Worm (Caenorhabditis elegans) whole organism, L2 larva: Measurements from ENCODE around the gene srd-51.

Experiments used
- C34F6.9 ChIP-seq: fragments of 150-350 bp; optimal IDR thresholded peaks from 2 replicates; lab custom pipeline; 2014; ENCODE audit warnings: missing biosample characterization, missing genetic modification characterization
- F13H6.1 ChIP-seq: sonication (generic microtip); optimal IDR thresholded peaks from 2 replicates; lab custom pipeline; 2016; ENCODE audit warnings: missing genetic modification characterization, missing compliant biosample characterization
- R02D3.7 ChIP-seq: fragments of 150-350 bp; optimal IDR thresholded peaks from 2 replicates; lab custom pipeline; 2014; ENCODE audit warnings: missing biosample characterization, missing genetic modification characterization
- Y55F3AM.14 ChIP-seq: fragments of 200-800 bp; sonication (Bioruptor generic); optimal IDR thresholded peaks from 2 replicates; lab custom pipeline; 2018; ENCODE audit warnings: mild to moderate bottlenecking, missing genetic modification characterization, missing compliant biosample characterization
- ZK546.5 ChIP-seq: sonication (generic microtip); optimal IDR thresholded peaks from 2 replicates; lab custom pipeline; 2017; ENCODE audit warnings: missing biosample characterization, missing genetic modification characterization
- aly-2 ChIP-seq: fragments of 150-350 bp; optimal IDR thresholded peaks from 2 replicates; lab custom pipeline; 2014; ENCODE audit warnings: missing biosample characterization, missing genetic modification characterization
- ama-1 ChIP-seq: fragments of 150-350 bp; optimal IDR thresholded peaks from 2 replicates; lab custom pipeline; 2018; ENCODE audit warnings: inconsistent platforms
- ceh-16 ChIP-seq: fragments of 150-350 bp; optimal IDR thresholded peaks from 2 replicates; lab custom pipeline; 2014; ENCODE audit warnings: missing biosample characterization, missing genetic modification characterization
- ceh-82 ChIP-seq: fragments of 150-350 bp; optimal IDR thresholded peaks from 2 replicates; lab custom pipeline; 2014; ENCODE audit warnings: missing biosample characterization, missing genetic modification characterization
- crh-2 ChIP-seq: sonication (generic microtip); optimal IDR thresholded peaks from 2 replicates; lab custom pipeline; 2017; ENCODE audit warnings: missing biosample characterization, missing genetic modification characterization
- dmd-4 ChIP-seq: sonication (generic microtip); optimal IDR thresholded peaks from 2 replicates; lab custom pipeline; 2017; ENCODE audit warnings: missing biosample characterization, missing genetic modification characterization
- egl-27 ChIP-seq: sonication (generic microtip); optimal IDR thresholded peaks from 3 replicates; lab custom pipeline; 2017; ENCODE audit warnings: missing biosample characterization, missing genetic modification reagents, missing genetic modification characterization
- fos-1 ChIP-seq: fragments of 150-350 bp; optimal IDR thresholded peaks from 2 replicates; lab custom pipeline; 2014; ENCODE audit warnings: missing biosample characterization, missing genetic modification characterization
- lin-13 ChIP-seq: fragments of 150-350 bp; optimal IDR thresholded peaks from 2 replicates; lab custom pipeline; 2014; ENCODE audit warnings: missing biosample characterization, missing genetic modification reagents, missing genetic modification characterization
- lsy-2 ChIP-seq, 2 experiments: fragments of 150-350 bp in 1 of 2; sonication (generic microtip) in 1 of 2; optimal IDR thresholded peaks; 2 replicates each; lab custom pipeline; 2014 to 2017; ENCODE audit warnings: missing biosample characterization in 2 of 2, missing genetic modification characterization in 2 of 2
- mab-5 ChIP-seq: fragments of 150-350 bp; optimal IDR thresholded peaks from 2 replicates; lab custom pipeline; 2014; ENCODE audit warnings: missing biosample characterization, missing genetic modification characterization
- mbf-1 ChIP-seq: sonication (generic microtip); optimal IDR thresholded peaks from 2 replicates; lab custom pipeline; 2017; ENCODE audit warnings: missing biosample characterization, missing genetic modification characterization
- nhr-10 ChIP-seq: sonication (generic microtip); optimal IDR thresholded peaks from 2 replicates; lab custom pipeline; 2017; ENCODE audit warnings: missing biosample characterization, missing genetic modification characterization
- nhr-12 ChIP-seq: fragments of 150-350 bp; optimal IDR thresholded peaks from 2 replicates; lab custom pipeline; 2014; ENCODE audit warnings: missing biosample characterization, missing genetic modification characterization
- nhr-23 ChIP-seq: fragments of 150-350 bp; optimal IDR thresholded peaks from 2 replicates; lab custom pipeline; 2014; ENCODE audit warnings: missing biosample characterization, missing genetic modification reagents, missing genetic modification characterization
- nhr-237 ChIP-seq: fragments of 150-350 bp; optimal IDR thresholded peaks from 2 replicates; lab custom pipeline; 2014; ENCODE audit warnings: missing biosample characterization, missing genetic modification characterization
- nhr-6 ChIP-seq: fragments of 150-350 bp; optimal IDR thresholded peaks from 2 replicates; lab custom pipeline; 2014; ENCODE audit warnings: missing biosample characterization, missing genetic modification characterization
- nhr-77 ChIP-seq: fragments of 150-350 bp; optimal IDR thresholded peaks from 2 replicates; lab custom pipeline; 2014; ENCODE audit warnings: missing biosample characterization, missing genetic modification characterization
- peb-1 ChIP-seq: fragments of 150-350 bp; optimal IDR thresholded peaks from 2 replicates; lab custom pipeline; 2014; ENCODE audit warnings: missing biosample characterization, missing genetic modification characterization
- sma-3 ChIP-seq: sonication (generic microtip); optimal IDR thresholded peaks from 2 replicates; lab custom pipeline; 2016; ENCODE audit warnings: missing genetic modification reagents, missing genetic modification characterization, missing compliant biosample characterization
- sma-9 ChIP-seq, 2 experiments: fragments of 150-350 bp in 1 of 2; sonication (generic microtip) in 1 of 2; optimal IDR thresholded peaks; 2 replicates each; lab custom pipeline; 2014 to 2016; ENCODE audit warnings: missing genetic modification characterization in 2 of 2, mild to moderate bottlenecking in 1 of 2, missing biosample characterization in 1 of 2, missing compliant biosample characterization in 1 of 2, missing genetic modification reagents in 1 of 2, moderate library complexity in 1 of 2
- unc-62 ChIP-seq: fragments of 150-350 bp; optimal IDR thresholded peaks from 2 replicates; lab custom pipeline; 2014; ENCODE audit warnings: missing biosample characterization, missing genetic modification reagents, missing genetic modification characterization
- ztf-11 ChIP-seq: sonication (generic microtip); optimal IDR thresholded peaks from 2 replicates; lab custom pipeline; 2017; ENCODE audit warnings: missing biosample characterization, missing genetic modification characterization

Gene srd-51

DNA sequence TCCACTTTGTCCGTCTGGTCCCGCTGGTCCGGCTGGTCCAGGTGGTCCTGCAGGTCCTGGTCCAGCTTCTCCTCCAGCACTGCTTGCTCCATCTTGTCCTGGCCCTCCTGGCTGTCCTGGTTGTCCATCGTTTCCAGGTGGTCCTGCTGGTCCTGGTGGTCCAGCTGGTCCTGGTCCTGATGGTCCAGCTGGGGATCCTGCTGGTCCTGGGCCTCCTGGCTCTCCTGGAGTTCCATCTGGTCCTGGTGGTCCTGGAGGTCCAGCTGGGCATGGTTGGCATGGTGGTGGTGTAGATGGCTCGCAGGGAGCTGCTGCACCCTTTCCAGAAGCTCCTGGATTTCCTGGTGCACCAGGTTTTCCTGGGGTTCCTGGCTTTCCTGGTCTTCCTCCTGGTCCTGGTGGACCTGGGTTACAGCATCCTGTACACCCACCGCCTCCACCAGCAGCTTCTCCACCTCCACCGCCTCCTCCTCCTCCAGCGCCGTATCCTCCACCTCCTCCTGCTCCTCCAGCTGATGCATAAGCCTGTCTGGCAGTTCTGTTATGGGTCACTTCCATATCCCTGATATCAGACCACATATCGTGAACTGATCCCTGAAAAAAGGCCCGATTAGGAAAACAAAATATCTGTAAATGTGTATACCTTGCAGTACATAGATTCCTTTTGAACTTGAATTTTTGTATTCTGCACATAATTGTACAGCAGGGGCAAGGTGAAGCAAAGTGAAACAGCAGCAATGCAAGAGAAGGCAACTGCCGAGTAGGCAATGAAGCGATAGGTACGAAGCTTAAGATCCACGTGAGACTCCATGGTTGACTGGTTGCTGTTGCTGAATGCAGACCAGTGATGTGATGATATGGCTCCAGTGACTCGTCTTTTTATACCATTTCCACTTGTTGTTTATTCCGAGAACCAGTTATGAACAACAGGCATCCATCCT lies 17.5 kb downstream of the srd-51 start, which contains the start of gene col-183:
Gene col-183, minus strand, starts transcription at position 839 of the 941 bp plus-strand sequence.
- no peak for TF ChIP-seq sma-9 (GFP tag; optimal IDR thresholded peaks at IDR 0.05; lab: Kevin White, UChicago)
- TF ChIP-seq sma-9 (tag; optimal IDR thresholded peaks at IDR 0.05; lab: Kevin White, UChicago) = no peak

DNA sequence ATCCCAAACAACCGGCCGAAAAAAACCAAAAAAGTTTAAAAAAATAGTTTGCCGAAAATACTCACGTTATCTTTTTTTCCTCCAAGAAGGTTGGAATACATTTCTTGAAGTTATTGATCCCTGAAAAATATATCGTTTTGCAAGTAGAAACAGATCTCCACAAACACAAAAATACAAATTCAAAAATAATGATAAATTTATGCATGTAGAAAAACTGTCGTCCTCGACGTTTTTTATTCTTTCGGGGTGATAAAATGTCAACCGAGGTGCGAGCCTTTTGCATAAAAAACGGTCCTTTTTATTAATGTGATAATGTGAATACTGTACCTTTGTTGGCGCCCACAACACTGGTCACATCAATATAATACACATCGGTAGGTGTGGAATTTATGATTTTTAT lies 20.9 kb downstream of the srd-51 start, which contains the start of gene F02D10.2:
Gene F02D10.2, minus strand, starts transcription at position 101 of the 400 bp plus-strand sequence.
- TF ChIP-seq C34F6.9 (tag; lab: Kevin White, UChicago) (no peak), nhr-10 (no peak), nhr-237 (tag; lab: Kevin White, UChicago) (no peak), nhr-77 (tag; lab: Kevin White, UChicago) (no peak), nhr-6 (tag; lab: Kevin White, UChicago) (no peak), fos-1 (no peak), peb-1 (tag; lab: Kevin White, UChicago) (no peak), egl-27 (tag; lab: Kevin White, UChicago) (no peak)
- TF ChIP-seq, all 48 proteins: peak for 0

DNA sequence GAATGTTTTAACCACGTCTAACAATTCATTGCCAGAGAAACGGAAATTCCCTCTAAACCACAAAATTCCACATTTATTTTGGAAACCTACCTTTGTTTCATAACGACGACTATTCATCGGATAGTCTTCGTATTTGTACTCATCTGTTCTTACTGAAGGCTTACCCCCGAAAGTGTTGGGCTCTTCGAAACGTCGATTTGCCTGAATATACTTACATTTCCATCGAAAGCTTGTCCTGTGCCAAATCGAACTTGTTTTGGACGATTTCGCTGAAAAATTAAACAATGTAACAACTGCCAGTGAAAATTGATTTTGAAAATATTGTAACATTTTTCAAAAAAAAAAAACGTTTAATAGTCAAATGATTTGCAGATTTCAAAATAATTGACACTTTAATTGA lies 22.2 kb downstream of the srd-51 start, which contains the start of gene F02D10.3:
Gene F02D10.3, minus strand, starts transcription at position 101 of the 400 bp plus-strand sequence.
- no peak for TF ChIP-seq ceh-82 (tag; lab: Kevin White, UChicago)
- no peak for TF ChIP-seq ztf-11 (tag; lab: Kevin White, UChicago)
- TF ChIP-seq nhr-12 (tag; lab: Kevin White, UChicago) = no peak
- no peak for TF ChIP-seq sma-3 (GFP tag; lab: Kevin White, UChicago)
- no peak for TF ChIP-seq peb-1 (tag; lab: Kevin White, UChicago)
- TF ChIP-seq Y55F3AM.14 (GFP tag; lab: Kevin White, UChicago) = no peak
- no peak for TF ChIP-seq lin-13 (GFP tag; lab: Kevin White, UChicago)
- TF ChIP-seq nhr-10 = no peak
- no peak for TF ChIP-seq aly-2 (tag; lab: Kevin White, UChicago)
- TF ChIP-seq unc-62 (GFP tag; lab: Kevin White, UChicago) = no peak
- TF ChIP-seq mab-5 (tag; lab: Kevin White, UChicago) = no peak
- TF ChIP-seq lsy-2 (tag; optimal IDR thresholded peaks at IDR 0.05; lab: Kevin White, UChicago) = no peak

DNA sequence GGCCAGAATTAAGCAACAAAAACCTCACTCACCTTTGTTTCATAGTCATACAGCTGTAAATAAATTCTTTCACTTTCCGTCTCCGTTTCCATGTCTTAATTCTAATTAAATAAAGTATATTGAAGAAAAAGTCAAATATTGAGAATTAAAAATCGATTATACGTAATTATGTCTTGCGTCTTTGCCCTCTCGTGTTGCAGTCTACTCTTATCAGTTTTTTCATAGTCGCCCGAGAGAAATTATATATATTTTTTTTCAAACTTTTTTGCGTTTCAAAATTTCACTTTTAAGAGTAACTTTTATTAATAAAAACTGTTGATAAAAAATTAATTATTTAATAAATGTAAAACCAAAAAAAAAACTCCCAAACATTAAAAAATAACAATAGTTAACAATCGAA lies 28.3 kb downstream of the srd-51 start, which contains the start of gene flr-1:
Gene flr-1, minus strand, starts transcription at position 101 of the 400 bp plus-strand sequence.
- no peak for TF ChIP-seq ama-1
- TF ChIP-seq crh-2 (tag; lab: Kevin White, UChicago) = no peak
- TF ChIP-seq fos-1 = no peak
- TF ChIP-seq mbf-1 (tag; lab: Kevin White, UChicago) = no peak
- TF ChIP-seq R02D3.7 (tag; lab: Kevin White, UChicago) = no peak
- no peak for TF ChIP-seq lsy-2 (tag; optimal IDR thresholded peaks at IDR 0.05; lab: Kevin White, UChicago)
- no peak for TF ChIP-seq lin-13 (GFP tag; lab: Kevin White, UChicago)
- no peak for TF ChIP-seq ceh-16 (tag; lab: Kevin White, UChicago)
- TF ChIP-seq dmd-4 (tag; lab: Kevin White, UChicago) = no peak
- no peak for TF ChIP-seq mab-5 (tag; lab: Kevin White, UChicago)
- no peak for TF ChIP-seq unc-62 (GFP tag; lab: Kevin White, UChicago)
- no peak for TF ChIP-seq nhr-6 (tag; lab: Kevin White, UChicago)
- no peak for TF ChIP-seq nhr-23

DNA sequence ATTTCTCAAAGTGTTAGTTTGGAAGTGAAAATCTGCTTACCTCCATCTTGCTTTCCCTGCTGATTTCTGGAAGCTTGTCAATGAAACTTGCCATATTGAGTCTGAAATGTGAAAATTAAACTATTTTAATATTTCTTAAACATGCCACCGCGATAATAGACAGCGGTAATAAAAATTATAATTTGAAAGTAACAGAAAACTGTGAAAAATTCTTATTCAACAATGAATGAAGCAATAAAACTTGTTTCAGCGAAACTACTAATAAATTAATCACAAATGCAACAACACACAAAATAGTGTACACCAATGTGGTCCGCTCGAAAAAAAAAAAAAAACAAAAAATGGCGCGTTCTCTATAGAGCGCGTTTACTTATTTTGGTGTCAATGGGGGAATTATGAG lies 33.1 kb downstream of the srd-51 start, which contains the start of gene F02D10.6:
Gene F02D10.6, minus strand, starts transcription at position 101 of the 400 bp plus-strand sequence.
- no peak for TF ChIP-seq nhr-6 (tag; lab: Kevin White, UChicago)
- TF ChIP-seq sma-9 (GFP tag; optimal IDR thresholded peaks at IDR 0.05; lab: Kevin White, UChicago) = no peak
- TF ChIP-seq sma-9 (tag; optimal IDR thresholded peaks at IDR 0.05; lab: Kevin White, UChicago) = no peak
- TF ChIP-seq fos-1 = no peak
- TF ChIP-seq egl-27 (tag; lab: Kevin White, UChicago) = no peak
- TF ChIP-seq lsy-2 (tag; optimal IDR thresholded peaks at IDR 0.05; lab: Kevin White, UChicago) = no peak
- no peak for TF ChIP-seq nhr-10
- TF ChIP-seq ZK546.5 (tag; lab: Kevin White, UChicago) = no peak
- no peak for TF ChIP-seq dmd-4 (tag; lab: Kevin White, UChicago)
- no peak for TF ChIP-seq F13H6.1
